Worm (Caenorhabditis elegans): Measurements from ENCODE around the gene C31B8.16.

- no peak for TF ChIP-seq pha-4 (tag; optimal IDR thresholded peaks at IDR 0.05)
- TF ChIP-seq snpc-4 (tag; optimal IDR thresholded peaks at IDR 0.05): no peak
- TF ChIP-seq unc-39 (tag; optimal IDR thresholded peaks at IDR 0.05): no peak
- TF ChIP-seq unc-62 (GFP tag; optimal IDR thresholded peaks at IDR 0.05): no peak
- no peak for TF ChIP-seq nhr-76 (tag; optimal IDR thresholded peaks at IDR 0.05)
- no peak for TF ChIP-seq M03D4.4 (tag; optimal IDR thresholded peaks at IDR 0.05)
- no peak for TF ChIP-seq elt-1 (tag; optimal IDR thresholded peaks at IDR 0.05; ENCODE audit: borderline replicate concordance, insufficient read depth)
- no peak for TF ChIP-seq lin-13 (tag; optimal IDR thresholded peaks at IDR 0.05)
- no peak for TF ChIP-seq nhr-28 (tag; optimal IDR thresholded peaks at IDR 0.05)
- no peak for TF ChIP-seq zip-8 (tag; optimal IDR thresholded peaks at IDR 0.05)
- TF ChIP-seq lsy-2 (tag; optimal IDR thresholded peaks at IDR 0.05): no peak
Measured at ce11 chrV:2912901-2913300, 17.0 kb upstream of the C31B8.16 start, which contains the start of gene C31B8.9.

All from whole organism, mixed stage, embryonic.